Worm (Caenorhabditis elegans): ENCODE data around the gene C03A3.3.

ce11 chrX:11240585-11241115 is 28.2 kb downstream of the C03A3.3 start, which contains the start of gene C34F6.10:
- TF ChIP-seq scrt-1 (GFP tag; IDR thresholded peaks at IDR 0.05) (no peak), tbx-37 (GFP tag; conservative IDR thresholded peaks at IDR 0.05) (no peak), sea-1 (GFP tag; conservative IDR thresholded peaks at IDR 0.05) (no peak), hmbx-1 (tag; optimal IDR thresholded peaks at IDR 0.05) (no peak), ama-1 (optimal IDR thresholded peaks at IDR 0.05) (no peak), tbx-11 (GFP tag; IDR thresholded peaks at IDR 0.05) (no peak), ceh-13 (GFP tag; optimal IDR thresholded peaks at IDR 0.05) (no peak)

Measured in whole organism, early embryonic.